Worm (Caenorhabditis elegans) whole organism, L4/young adult: ENCODE results near the gene C03B1.13.

Experiments
- W03F9.2 ChIP-seq: fragments of 150-350 bp; optimal IDR thresholded peaks from 2 replicates; lab custom pipeline; 2014; ENCODE audit warnings: missing biosample characterization, missing genetic modification characterization
- dao-5 ChIP-seq: sonication (generic microtip); optimal IDR thresholded peaks from 2 replicates; lab custom pipeline; 2016; ENCODE audit warnings: missing genotype, missing genetic modification characterization, moderate library complexity, missing compliant biosample characterization

The C03B1.13 gene

DNA sequence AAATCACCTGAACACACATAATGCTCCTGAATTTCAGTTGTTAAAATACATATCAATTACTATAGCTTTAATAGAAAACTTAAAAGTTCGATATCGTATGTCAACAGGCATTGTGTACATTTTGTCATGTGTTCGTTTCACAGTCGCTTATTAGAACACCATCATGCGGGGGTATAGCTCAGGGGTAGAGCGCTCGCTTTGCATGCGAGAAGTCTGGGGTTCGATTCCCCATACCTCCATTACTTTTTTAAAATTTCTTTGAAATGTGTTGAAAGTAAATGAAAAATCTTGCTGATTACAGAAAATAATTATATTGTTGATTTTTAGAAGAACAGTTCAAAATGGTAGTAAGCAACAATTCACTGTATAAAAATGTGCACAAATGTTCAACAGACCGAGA, 51.7 kb downstream of the C03B1.13 start:
- no peak for TF ChIP-seq dao-5
- peak; percentile 32 for TF ChIP-seq W03F9.2 (tag; lab: Kevin White, UChicago)
